Worm (Caenorhabditis elegans) whole organism, L1 larva: ENCODE data around the gene T12A7.9.
A peak's percentile ranks its signal among the peaks of the same experiment; 100 is the strongest.

Experiments
- mep-1 ChIP-seq: fragments of 150-350 bp; optimal IDR thresholded peaks from 2 replicates; lab custom pipeline; 2014; ENCODE audit warnings: missing biosample characterization, missing genetic modification characterization
- pag-3 ChIP-seq: sonication (generic microtip); optimal IDR thresholded peaks from 2 replicates; lab custom pipeline; 2017; ENCODE audit warnings: missing genetic modification characterization, mild to moderate bottlenecking, missing compliant biosample characterization, antibody characterized with exemption, borderline replicate concordance; ENCODE audit not compliant: insufficient read depth

DNA sequence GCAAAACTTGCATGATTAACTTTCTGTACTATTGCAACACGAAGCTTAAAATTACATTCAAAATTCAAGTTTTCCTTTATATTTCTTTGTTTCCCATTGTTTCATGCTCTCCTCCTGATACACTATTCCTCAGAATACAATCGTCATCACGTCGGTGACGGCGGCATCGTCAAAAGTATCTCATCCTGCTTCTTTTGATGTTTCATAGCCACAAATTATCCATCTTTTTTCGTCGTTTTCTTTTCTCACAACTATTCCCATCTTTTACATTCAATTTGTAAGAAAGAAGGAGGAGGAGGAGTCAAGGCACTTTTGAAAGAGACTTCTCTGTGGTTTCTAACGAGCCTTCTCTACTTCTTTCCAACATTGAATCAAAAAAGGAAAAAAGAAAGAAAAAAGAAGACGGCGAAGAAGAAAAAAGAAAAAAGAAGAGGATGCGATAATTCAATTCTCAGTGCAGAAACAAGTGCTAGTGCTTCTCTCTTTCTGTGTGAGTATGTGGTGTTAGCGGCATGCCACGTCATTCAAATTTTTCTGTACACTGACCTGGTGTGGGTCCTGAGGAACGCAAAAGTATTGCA, 32.7 kb upstream of the T12A7.9 start:
- peak; percentile 39 for TF ChIP-seq mep-1 (tag; lab: Kevin White, UChicago)
- no peak for TF ChIP-seq pag-3 (tag; lab: Kevin White, UChicago)
